Worm (Caenorhabditis elegans): ENCODE data around the gene Y97E10AR.4.

The Y97E10AR.4 gene

DNA sequence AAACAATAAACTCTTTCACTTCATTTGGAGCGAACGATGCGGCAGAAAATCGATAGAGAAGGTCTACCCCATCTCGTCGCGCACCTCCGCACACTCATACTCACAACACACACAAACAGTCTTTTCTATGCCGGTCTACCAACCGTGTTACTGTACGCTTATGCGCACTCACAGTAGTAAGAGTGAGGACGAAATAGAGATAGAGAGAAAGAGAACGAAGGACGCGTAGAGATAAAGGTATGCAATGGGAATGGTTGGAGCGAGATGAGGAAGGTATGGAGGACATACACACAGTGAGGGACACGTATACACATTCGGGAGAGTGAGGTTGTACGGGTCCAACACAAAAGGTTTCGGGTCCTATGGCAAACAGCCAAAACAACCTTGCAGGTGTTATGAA, 31.2 kb downstream of the Y97E10AR.4 start:
- TF ChIP-seq cebp-1 (GFP tag; IDR thresholded peaks at IDR 0.05) = no peak
- TF ChIP-seq cebp-1 (tag; optimal IDR thresholded peaks at IDR 0.05) = peak; percentile 44
- TF ChIP-seq ceh-27 (GFP tag; optimal IDR thresholded peaks at IDR 0.05) = peak; percentile 49
- no peak for TF ChIP-seq nhr-90 (tag; optimal IDR thresholded peaks at IDR 0.05)
- TF ChIP-seq let-607 (tag; optimal IDR thresholded peaks at IDR 0.05) = no peak
- peak; percentile 62 for TF ChIP-seq attf-5 (GFP tag; optimal IDR thresholded peaks at IDR 0.05)
- TF ChIP-seq nhr-80 (tag; optimal IDR thresholded peaks at IDR 0.05) = peak; percentile 44
- TF ChIP-seq atf-7 (tag; optimal IDR thresholded peaks at IDR 0.05) = no peak
- peak; percentile 44; the same call in 1 of the 2 replicates for TF ChIP-seq dox-1 (GFP tag; IDR thresholded peaks at IDR 0.05)
- no peak for TF ChIP-seq attf-3 (GFP tag; conservative IDR thresholded peaks at IDR 0.05)
- peak; percentile 44; the same call in 1 of the 2 replicates for TF ChIP-seq hmg-1.2 (GFP tag; IDR thresholded peaks at IDR 0.05)
- TF ChIP-seq egrh-3 (GFP tag; IDR thresholded peaks at IDR 0.05) = no peak
- TF ChIP-seq mcd-1 (GFP tag; IDR thresholded peaks at IDR 0.05) = 0 out of 2 replicates have a peak, but pooled peaks have one; percentile 22
- TF ChIP-seq nfya-2 (GFP tag; IDR thresholded peaks at IDR 0.05) = no peak
- no peak for TF ChIP-seq snpc-4 (GFP tag; optimal IDR thresholded peaks at IDR 0.05)
- peak in 2 of 4 experiments; percentile 14 to 22 for TF ChIP-seq snpc-4 (tag; optimal IDR thresholded peaks at IDR 0.05)

ce11 chrV:7977701-7978461, 32.2 kb downstream of the Y97E10AR.4 start, which contains the start of gene let-413:
Gene let-413, minus strand, starts transcription at chrV:7977776.
- TF ChIP-seq zfh-2 (GFP tag; conservative IDR thresholded peaks at IDR 0.05) (peak; percentile 15), sptf-2 (GFP tag; optimal IDR thresholded peaks at IDR 0.05) (no peak), B0336.3 (GFP tag; IDR thresholded peaks at IDR 0.05) (no peak), nhr-80 (tag; optimal IDR thresholded peaks at IDR 0.05) (peak; percentile 70), rcor-1 (GFP tag; IDR thresholded peaks at IDR 0.05) (no peak), F37B4.10 (GFP tag; IDR thresholded peaks at IDR 0.05) (no peak), aptf-3 (GFP tag; IDR thresholded peaks at IDR 0.05) (no peak), egl-44 (GFP tag; IDR thresholded peaks at IDR 0.05) (no peak)

ce11 chrV:7971376-7971775, 38.7 kb downstream of the Y97E10AR.4 start:
- TF ChIP-seq tbp1 (GFP tag; optimal IDR thresholded peaks at IDR 0.05) (no peak), pbrm-1 (GFP tag; IDR thresholded peaks at IDR 0.05) (no peak), madf-10 (tag; optimal IDR thresholded peaks at IDR 0.05) (no peak), attf-5 (GFP tag; optimal IDR thresholded peaks at IDR 0.05) (no peak), ZK185.1 (tag; optimal IDR thresholded peaks at IDR 0.05; ENCODE audit: poor library complexity, severe bottlenecking) (no peak), repo-1 (tag; optimal IDR thresholded peaks at IDR 0.05) (no peak), lin-40 (tag; optimal IDR thresholded peaks at IDR 0.05) (no peak), pha-4 (tag; optimal IDR thresholded peaks at IDR 0.05) (no peak), snpc-3.4 (tag; optimal IDR thresholded peaks at IDR 0.05) (no peak), egrh-3 (GFP tag; IDR thresholded peaks at IDR 0.05) (no peak), unc-130 (GFP tag; optimal IDR thresholded peaks at IDR 0.05) (no peak), F39B2.1 (GFP tag; IDR thresholded peaks at IDR 0.05) (no peak), F52B5.7 (tag; optimal IDR thresholded peaks at IDR 0.05) (no peak), B0035.1 (tag; optimal IDR thresholded peaks at IDR 0.05) (no peak), ceh-91 (GFP tag; IDR thresholded peaks at IDR 0.05) (no peak), madf-8 (GFP tag; conservative IDR thresholded peaks at IDR 0.05) (no peak), rpc-1 (optimal IDR thresholded peaks at IDR 0.05) (no peak), rpc-1 (tag; optimal IDR thresholded peaks at IDR 0.05) (no peak), F33H1.4 (GFP tag; IDR thresholded peaks at IDR 0.05) (no peak)
